Worm (Caenorhabditis elegans): ENCODE results near the gene nfx-1.
A peak's percentile ranks its signal among the peaks of the same experiment; 100 is the strongest.

nfx-1 gene

DNA sequence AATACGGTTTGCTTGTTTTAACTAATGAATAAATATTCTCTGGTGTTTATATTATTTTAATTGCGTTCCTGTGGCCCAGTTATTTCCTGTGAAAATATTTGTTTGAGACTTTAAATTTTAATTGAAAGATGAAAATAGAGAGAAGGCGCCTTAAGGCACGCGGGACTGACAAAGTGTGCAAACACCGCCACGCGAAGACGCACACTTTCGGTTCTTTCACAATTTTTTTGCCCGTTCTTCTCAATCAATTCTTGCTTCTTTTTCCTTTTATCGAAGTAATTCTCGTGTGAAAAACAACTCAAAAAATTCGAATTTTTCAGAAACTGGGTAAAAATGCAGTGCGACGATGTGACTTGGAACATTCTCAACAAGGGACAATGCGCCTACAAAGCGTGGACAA, 4.0 kb downstream of the nfx-1 start, which contains the start of gene C16A3.6:
Gene C16A3.6, plus strand, starts transcription at position 84 of the 400 bp plus-strand sequence.
- TF ChIP-seq elt-3 (tag; optimal IDR thresholded peaks at IDR 0.05) (peak in 1 of 6 experiments; percentile 32), efl-3 (GFP tag; optimal IDR thresholded peaks at IDR 0.05) (no peak), pag-3 (tag; optimal IDR thresholded peaks at IDR 0.05; ENCODE audit: borderline replicate concordance, insufficient read depth) (no peak), unc-30 (tag; optimal IDR thresholded peaks at IDR 0.05) (no peak), snu-23 (GFP tag; optimal IDR thresholded peaks at IDR 0.05) (peak; percentile 17), hlh-4 (tag; optimal IDR thresholded peaks at IDR 0.05) (no peak), F16B12.6 (tag; optimal IDR thresholded peaks at IDR 0.05) (peak; percentile 86), ceh-63 (GFP tag; optimal IDR thresholded peaks at IDR 0.05) (no peak), nhr-47 (tag; optimal IDR thresholded peaks at IDR 0.05) (peak; percentile 37), lin-35 (GFP tag; optimal IDR thresholded peaks at IDR 0.05) (peak in 1 of 2 experiments; percentile 53), nhr-76 (tag; optimal IDR thresholded peaks at IDR 0.05) (no peak), nhr-20 (tag; optimal IDR thresholded peaks at IDR 0.05) (peak; percentile 24), nhr-12 (tag; optimal IDR thresholded peaks at IDR 0.05) (no peak), skn-1 (tag; optimal IDR thresholded peaks at IDR 0.05) (no peak), lin-14 (GFP tag; optimal IDR thresholded peaks at IDR 0.05) (no peak), efl-1 (optimal IDR thresholded peaks at IDR 0.05) (peak in 1 of 2 experiments; percentile 44), efl-1 (GFP tag; optimal IDR thresholded peaks at IDR 0.05 in 1 of 2) (peak; percentile 37 to 71), pax-3 (tag; optimal IDR thresholded peaks at IDR 0.05) (no peak), egl-27 (tag; optimal IDR thresholded peaks at IDR 0.05) (no peak), mdl-1 (tag; optimal IDR thresholded peaks at IDR 0.05) (no peak), egl-13 (tag; optimal IDR thresholded peaks at IDR 0.05) (no peak), sptf-1 (tag; optimal IDR thresholded peaks at IDR 0.05) (no peak), unc-86 (tag; optimal IDR thresholded peaks at IDR 0.05) (no peak), nhr-77 (tag; optimal IDR thresholded peaks at IDR 0.05) (no peak), C04F5.9 (tag; optimal IDR thresholded peaks at IDR 0.05) (no peak), unc-130 (tag; optimal IDR thresholded peaks at IDR 0.05) (no peak), unc-62 (GFP tag; optimal IDR thresholded peaks at IDR 0.05) (no peak), lin-39 (tag; optimal IDR thresholded peaks at IDR 0.05) (no peak), nhr-84 (tag; optimal IDR thresholded peaks at IDR 0.05) (no peak), dpl-1 (GFP tag; optimal IDR thresholded peaks at IDR 0.05) (peak in 2 of 3 experiments; percentile 24 to 47), nhr-85 (tag) (no peak), vab-15 (tag; optimal IDR thresholded peaks at IDR 0.05) (no peak), irx-1 (tag; optimal IDR thresholded peaks at IDR 0.05) (no peak), nhr-11 (tag; optimal IDR thresholded peaks at IDR 0.05) (no peak), nhr-90 (tag; optimal IDR thresholded peaks at IDR 0.05; ENCODE audit: poor library complexity) (no peak), mef-2 (tag; optimal IDR thresholded peaks at IDR 0.05) (no peak), sup-37 (GFP tag; optimal IDR thresholded peaks at IDR 0.05) (no peak), fos-1 (tag; optimal IDR thresholded peaks at IDR 0.05) (no peak), swsn-7 (tag; optimal IDR thresholded peaks at IDR 0.05) (no peak), xbp-1 (tag; optimal IDR thresholded peaks at IDR 0.05) (no peak), dsc-1 (tag; optimal IDR thresholded peaks at IDR 0.05) (no peak), ceh-82 (tag; optimal IDR thresholded peaks at IDR 0.05) (peak in 1 of 3 experiments; percentile 38), mep-1 (tag; optimal IDR thresholded peaks at IDR 0.05) (peak; percentile 51), aha-1 (tag; optimal IDR thresholded peaks at IDR 0.05) (no peak), ets-5 (GFP tag; IDR thresholded peaks at IDR 0.05) (no peak), unc-98 (GFP tag; IDR thresholded peaks at IDR 0.05) (no peak), blmp-1 (tag; optimal IDR thresholded peaks at IDR 0.05) (no peak), mab-9 (GFP tag; IDR thresholded peaks at IDR 0.05) (peak; percentile 43; the same call in 1 of the 2 replicates), lsy-2 (tag; optimal IDR thresholded peaks at IDR 0.05) (peak; percentile 49 to 73), ztf-4 (tag; optimal IDR thresholded peaks at IDR 0.05) (no peak), lir-3 (tag; optimal IDR thresholded peaks at IDR 0.05; ENCODE audit: poor library complexity) (no peak), fkh-4 (tag; optimal IDR thresholded peaks at IDR 0.05; ENCODE audit: borderline replicate concordance) (no peak), nhr-71 (tag; optimal IDR thresholded peaks at IDR 0.05) (peak; percentile 30), snpc-4 (tag; optimal IDR thresholded peaks at IDR 0.05) (no peak)
